Worm (Caenorhabditis elegans) whole organism, L1 larva: Measurements from ENCODE around the gene gos-28.

Experiments
- F16B12.6 ChIP-seq: fragments of 150-350 bp; optimal IDR thresholded peaks from 2 replicates; lab custom pipeline; 2014; ENCODE audit warnings: missing biosample characterization, missing genetic modification characterization
- Y116A8C.19 ChIP-seq: sonication (generic microtip); optimal IDR thresholded peaks from 2 replicates; lab custom pipeline; 2016; ENCODE audit warnings: missing compliant biosample characterization, missing genetic modification characterization, borderline replicate concordance
- ceh-88 ChIP-seq: fragments of 200-800 bp; sonication (Bioruptor generic); IDR thresholded peaks from 2 replicates; pipeline ENCODE4 v1.3.6; 2022; ENCODE audit warnings: missing genetic modification characterization, missing compliant biosample characterization
- ceh-90 ChIP-seq: sonication (generic microtip); optimal IDR thresholded peaks from 2 replicates; lab custom pipeline; 2016; ENCODE audit warnings: missing genetic modification characterization, missing compliant biosample characterization
- ces-1 ChIP-seq: fragments of 150-350 bp; optimal IDR thresholded peaks from 2 replicates; lab custom pipeline; 2014; ENCODE audit warnings: missing biosample characterization, missing genetic modification reagents, missing genetic modification characterization
- dpl-1 ChIP-seq, 3 experiments: fragments of 150-350 bp in 2 of 3; sonication (generic microtip) in 1 of 3; optimal IDR thresholded peaks; 2 replicates each; lab custom pipeline; 2014 to 2017; ENCODE audit warnings: missing biosample characterization in 3 of 3, missing genetic modification characterization in 3 of 3, missing genetic modification reagents in 3 of 3
- efl-1 ChIP-seq, 4 experiments: fragments of 150-350 bp; optimal IDR thresholded peaks in 3 of 4; peaks in 1 of 4; 1 replicate in 1 of 4; 2 replicates in 3 of 4; lab custom pipeline; 2014; ENCODE audit warnings: missing biosample characterization in 2 of 4, missing genetic modification characterization in 2 of 4, missing genetic modification reagents in 2 of 4
- egl-13 ChIP-seq: sonication (generic microtip); optimal IDR thresholded peaks from 2 replicates; lab custom pipeline; 2016; ENCODE audit warnings: missing genotype, missing genetic modification reagents, missing genetic modification characterization, missing compliant biosample characterization
- elt-2 ChIP-seq: sonication (generic microtip); optimal IDR thresholded peaks from 2 replicates; lab custom pipeline; 2016; ENCODE audit warnings: missing genetic modification characterization, mild to moderate bottlenecking, inconsistent platforms, missing compliant biosample characterization, missing genetic modification reagents
- fkh-10 ChIP-seq: sonication (generic microtip); optimal IDR thresholded peaks from 2 replicates; lab custom pipeline; 2017; ENCODE audit warnings: missing biosample characterization, missing genetic modification reagents, missing genetic modification characterization
- fos-1 ChIP-seq: fragments of 150-350 bp; optimal IDR thresholded peaks from 2 replicates; lab custom pipeline; 2014; ENCODE audit warnings: missing biosample characterization, missing genetic modification characterization
- grh-1 ChIP-seq: fragments of 200-800 bp; sonication (Bioruptor generic); IDR thresholded peaks from 2 replicates; pipeline ENCODE4 v1.3.6; 2022; ENCODE audit warnings: missing genetic modification reagents, missing genetic modification characterization, missing compliant biosample characterization
- hlh-4 ChIP-seq: sonication (generic microtip); optimal IDR thresholded peaks from 2 replicates; lab custom pipeline; 2016; ENCODE audit warnings: mild to moderate bottlenecking, missing genetic modification characterization, missing compliant biosample characterization
- isw-1 ChIP-seq: fragments of 200-800 bp; sonication (Bioruptor generic); IDR thresholded peaks from 2 replicates; pipeline ENCODE4 v1.3.6; 2022; ENCODE audit warnings: missing genetic modification characterization, missing compliant biosample characterization
- jun-1 ChIP-seq: fragments of 150-350 bp; optimal IDR thresholded peaks from 2 replicates; lab custom pipeline; 2014; ENCODE audit warnings: missing biosample characterization, missing genetic modification reagents, missing genetic modification characterization
- lin-13 ChIP-seq: fragments of 150-350 bp; optimal IDR thresholded peaks from 2 replicates; lab custom pipeline; 2014; ENCODE audit warnings: missing biosample characterization, missing genetic modification reagents, missing genetic modification characterization
- lin-14 ChIP-seq: fragments of 200-800 bp; sonication (Bioruptor generic); optimal IDR thresholded peaks from 2 replicates; lab custom pipeline; 2018; ENCODE audit warnings: mild to moderate bottlenecking, missing genetic modification characterization, moderate library complexity, missing compliant biosample characterization
- lin-15B ChIP-seq: fragments of 150-350 bp; sonication (generic microtip); optimal IDR thresholded peaks from 3 replicates; lab custom pipeline; 2014; ENCODE audit warnings: missing biosample characterization, missing genetic modification characterization
- lin-35 ChIP-seq, 2 experiments: fragments of 150-350 bp; optimal IDR thresholded peaks; 2 replicates each; lab custom pipeline; 2014; ENCODE audit warnings: missing biosample characterization in 2 of 2, missing genetic modification characterization in 2 of 2, missing genetic modification reagents in 2 of 2
- lir-3 ChIP-seq: sonication (generic microtip); optimal IDR thresholded peaks from 2 replicates; lab custom pipeline; 2016; ENCODE audit warnings: mild to moderate bottlenecking, missing genetic modification characterization, moderate library complexity, missing compliant biosample characterization; ENCODE audit not compliant: poor library complexity
- lsy-2 ChIP-seq, 2 experiments: fragments of 150-350 bp; optimal IDR thresholded peaks; 2 replicates each; lab custom pipeline; 2014; ENCODE audit warnings: missing biosample characterization in 2 of 2, missing genetic modification characterization in 2 of 2
- mdl-1 ChIP-seq, 2 experiments: fragments of 150-350 bp; optimal IDR thresholded peaks; 2 replicates each; lab custom pipeline; 2014 to 2017; ENCODE audit warnings: missing biosample characterization in 2 of 2, missing genetic modification characterization in 2 of 2, inconsistent platforms in 1 of 2
- mef-2 ChIP-seq: fragments of 150-350 bp; optimal IDR thresholded peaks from 2 replicates; lab custom pipeline; 2014; ENCODE audit warnings: missing biosample characterization, missing genetic modification characterization
- mep-1 ChIP-seq: fragments of 150-350 bp; optimal IDR thresholded peaks from 2 replicates; lab custom pipeline; 2014; ENCODE audit warnings: missing biosample characterization, missing genetic modification characterization
- nhr-11 ChIP-seq: fragments of 150-350 bp; optimal IDR thresholded peaks from 2 replicates; lab custom pipeline; 2014; ENCODE audit warnings: missing biosample characterization, missing genetic modification characterization
- nhr-19 ChIP-seq: fragments of 200-800 bp; sonication (Bioruptor generic); conservative IDR thresholded peaks from 2 replicates; pipeline ENCODE4 v1.3.6; 2022; ENCODE audit warnings: missing genetic modification characterization, missing compliant biosample characterization
- nhr-20 ChIP-seq: sonication (generic microtip); optimal IDR thresholded peaks from 2 replicates; lab custom pipeline; 2016; ENCODE audit warnings: mild to moderate bottlenecking, missing genetic modification characterization, missing compliant biosample characterization
- nhr-47 ChIP-seq: sonication (generic microtip); optimal IDR thresholded peaks from 2 replicates; lab custom pipeline; 2016; ENCODE audit warnings: mild to moderate bottlenecking, missing genetic modification characterization, moderate library complexity, missing compliant biosample characterization
- nhr-71 ChIP-seq: sonication (generic microtip); optimal IDR thresholded peaks from 2 replicates; lab custom pipeline; 2016; ENCODE audit warnings: mild to moderate bottlenecking, missing genetic modification characterization, moderate library complexity, missing compliant biosample characterization
- nhr-77 ChIP-seq: fragments of 150-350 bp; optimal IDR thresholded peaks from 2 replicates; lab custom pipeline; 2014; ENCODE audit warnings: missing biosample characterization, missing genetic modification characterization
- nhr-90 ChIP-seq: sonication (generic microtip); optimal IDR thresholded peaks from 2 replicates; lab custom pipeline; 2016; ENCODE audit warnings: mild to moderate bottlenecking, missing genetic modification characterization, missing compliant biosample characterization; ENCODE audit not compliant: poor library complexity
- pag-3 ChIP-seq: sonication (generic microtip); optimal IDR thresholded peaks from 2 replicates; lab custom pipeline; 2017; ENCODE audit warnings: missing genetic modification characterization, mild to moderate bottlenecking, missing compliant biosample characterization, antibody characterized with exemption, borderline replicate concordance; ENCODE audit not compliant: insufficient read depth
- pqm-1 ChIP-seq: sonication (generic microtip); optimal IDR thresholded peaks from 3 replicates; lab custom pipeline; 2017; ENCODE audit warnings: missing biosample characterization, missing genetic modification characterization
- rnt-1 ChIP-seq: sonication (generic microtip); optimal IDR thresholded peaks from 2 replicates; lab custom pipeline; 2016; ENCODE audit warnings: mild to moderate bottlenecking, missing genetic modification characterization, moderate library complexity, missing compliant biosample characterization
- snu-23 ChIP-seq: sonication (generic microtip); optimal IDR thresholded peaks from 2 replicates; lab custom pipeline; 2016; ENCODE audit warnings: missing genetic modification characterization, missing compliant biosample characterization
- sox-4 ChIP-seq: sonication (generic microtip); optimal IDR thresholded peaks from 2 replicates; lab custom pipeline; 2016; ENCODE audit warnings: missing genetic modification characterization, missing compliant biosample characterization
- sup-37 ChIP-seq: fragments of 200-800 bp; sonication (Bioruptor generic); optimal IDR thresholded peaks from 2 replicates; lab custom pipeline; 2018; ENCODE audit warnings: mild to moderate bottlenecking, missing genetic modification characterization, missing compliant biosample characterization
- tbx-2 ChIP-seq: sonication (generic microtip); optimal IDR thresholded peaks from 2 replicates; lab custom pipeline; 2016; ENCODE audit warnings: missing genetic modification characterization, missing compliant biosample characterization
- unc-130 ChIP-seq: fragments of 150-350 bp; optimal IDR thresholded peaks from 2 replicates; lab custom pipeline; 2017; ENCODE audit warnings: missing biosample characterization, missing genetic modification characterization, inconsistent platforms
- unc-62 ChIP-seq: fragments of 150-350 bp; optimal IDR thresholded peaks from 2 replicates; lab custom pipeline; 2014; ENCODE audit warnings: missing biosample characterization, missing genetic modification reagents, missing genetic modification characterization
- unc-86 ChIP-seq: sonication (generic microtip); optimal IDR thresholded peaks from 2 replicates; lab custom pipeline; 2016; ENCODE audit warnings: missing genetic modification characterization, missing compliant biosample characterization
- unc-98 ChIP-seq: fragments of 200-800 bp; sonication (Bioruptor generic); IDR thresholded peaks from 2 replicates; pipeline ENCODE4 v1.3.6; 2022; ENCODE audit warnings: missing genetic modification characterization, missing compliant biosample characterization
- xbp-1 ChIP-seq: sonication (generic microtip); optimal IDR thresholded peaks from 2 replicates; lab custom pipeline; 2016; ENCODE audit warnings: missing genetic modification characterization, missing compliant biosample characterization
- zag-1 ChIP-seq: fragments of 150-350 bp; optimal IDR thresholded peaks from 2 replicates; lab custom pipeline; 2014; ENCODE audit warnings: missing biosample characterization, missing genetic modification characterization

gos-28 gene

ce11 chrIII:7374681-7375271, 25.8 kb upstream of the gos-28 start, which contains the start of gene mml-1:
Gene mml-1, minus strand, starts transcription at chrIII:7374731.
- TF ChIP-seq sox-4 (tag; lab: Kevin White, UChicago) (no peak), nhr-20 (tag; lab: Kevin White, UChicago) (peak; percentile 11), Y116A8C.19 (no peak), rnt-1 (tag; lab: Kevin White, UChicago) (peak; percentile 33), grh-1 (0 out of 2 replicates have a peak, but pooled peaks have one; percentile 17), isw-1 (no peak), lin-35 (GFP tag; optimal IDR thresholded peaks at IDR 0.05; lab: Kevin White, UChicago) (peak; percentile 8 to 42), egl-13 (tag; lab: Kevin White, UChicago) (no peak), mep-1 (tag; lab: Kevin White, UChicago) (peak; percentile 23), nhr-90 (tag; lab: Kevin White, UChicago) (no peak), unc-62 (no peak), lin-13 (peak; percentile 14), nhr-11 (tag; lab: Kevin White, UChicago) (no peak), jun-1 (tag; lab: Kevin White, UChicago) (no peak), ces-1 (no peak), snu-23 (GFP tag; lab: Kevin White, UChicago) (peak; percentile 22), nhr-71 (tag; lab: Kevin White, UChicago) (peak; percentile 39), ceh-88 (GFP tag; lab: Robert Waterston, UW) (no peak), mdl-1 (tag; optimal IDR thresholded peaks at IDR 0.05; lab: Kevin White, UChicago) (peak in 1 of 2 experiments; percentile 21), mef-2 (tag; lab: Kevin White, UChicago) (no peak), lsy-2 (tag; optimal IDR thresholded peaks at IDR 0.05; lab: Kevin White, UChicago) (peak; percentile 13 to 36), nhr-77 (tag; lab: Kevin White, UChicago) (no peak), nhr-19 (GFP tag; lab: Robert Waterston, UW) (no peak), dpl-1 (GFP tag; optimal IDR thresholded peaks at IDR 0.05; lab: Kevin White, UChicago) (peak in 1 of 3 experiments; percentile 3), F16B12.6 (tag; lab: Kevin White, UChicago) (no peak), efl-1 (optimal IDR thresholded peaks at IDR 0.05; lab: Kevin White, UChicago) (peak in 1 of 2 experiments; percentile 21), efl-1 (GFP tag; optimal IDR thresholded peaks at IDR 0.05 in 1 of 2; lab: Kevin White, UChicago) (peak; percentile 7 to 89), unc-86 (tag; lab: Kevin White, UChicago) (no peak), pqm-1 (tag; lab: Kevin White, UChicago) (no peak), zag-1 (tag; lab: Kevin White, UChicago) (no peak), unc-130 (tag; lab: Kevin White, UChicago) (peak; percentile 18), lin-15B (tag; lab: Kevin White, UChicago) (no peak), pag-3 (tag; lab: Kevin White, UChicago) (no peak), lin-14 (peak; percentile 56)

ce11 chrIII:7373802-7374435, 24.9 kb upstream of the gos-28 start:
- TF ChIP-seq xbp-1 (tag; lab: Kevin White, UChicago) = no peak
- no peak for TF ChIP-seq efl-1 (optimal IDR thresholded peaks at IDR 0.05; lab: Kevin White, UChicago)
- TF ChIP-seq efl-1 (GFP tag; optimal IDR thresholded peaks at IDR 0.05 in 1 of 2; lab: Kevin White, UChicago) = peak in 1 of 2 experiments; percentile 78

- TF ChIP-seq tbx-2 = no peak
- TF ChIP-seq Y116A8C.19 = no peak
- no peak for TF ChIP-seq mep-1 (tag; lab: Kevin White, UChicago)
- no peak for TF ChIP-seq fkh-10 (GFP tag; lab: Kevin White, UChicago)
- TF ChIP-seq lir-3 = no peak
- TF ChIP-seq nhr-47 (tag; lab: Kevin White, UChicago) = no peak
- TF ChIP-seq ceh-90 (tag; lab: Kevin White, UChicago) = no peak
- no peak for TF ChIP-seq unc-98 (GFP tag; lab: Robert Waterston, UW)
- no peak for TF ChIP-seq sup-37 (GFP tag; lab: Kevin White, UChicago)
- no peak for TF ChIP-seq elt-2 (tag; lab: Kevin White, UChicago)
- TF ChIP-seq dpl-1 (GFP tag; optimal IDR thresholded peaks at IDR 0.05; lab: Kevin White, UChicago) = no peak
- TF ChIP-seq fos-1 (tag; lab: Kevin White, UChicago) = no peak
- no peak for TF ChIP-seq mef-2 (tag; lab: Kevin White, UChicago)
- TF ChIP-seq jun-1 (tag; lab: Kevin White, UChicago) = no peak
- no peak for TF ChIP-seq lin-35 (GFP tag; optimal IDR thresholded peaks at IDR 0.05; lab: Kevin White, UChicago)
- TF ChIP-seq unc-86 (tag; lab: Kevin White, UChicago) = no peak
- TF ChIP-seq hlh-4 = no peak
- TF ChIP-seq, all 84 proteins: peak for 0
These were observed 21.6 kb upstream of the gos-28 start for ce11 chrIII:7370569-7370968.
